Worm (Caenorhabditis elegans): ENCODE data around the gene ugt-21.

- TF ChIP-seq sdz-12 (GFP tag; optimal IDR thresholded peaks at IDR 0.05) (no peak), nhr-48 (tag; optimal IDR thresholded peaks at IDR 0.05) (no peak), skn-1 (tag; optimal IDR thresholded peaks at IDR 0.05) (no peak)
Measured at ce11 chrIV:9536124-9536523, 36.0 kb downstream of the ugt-21 start.
